Worm (Caenorhabditis elegans): Measurements from ENCODE around the gene stip-1.
A peak's percentile ranks its signal among the peaks of the same experiment; 100 is the strongest.

stip-1 gene

DNA sequence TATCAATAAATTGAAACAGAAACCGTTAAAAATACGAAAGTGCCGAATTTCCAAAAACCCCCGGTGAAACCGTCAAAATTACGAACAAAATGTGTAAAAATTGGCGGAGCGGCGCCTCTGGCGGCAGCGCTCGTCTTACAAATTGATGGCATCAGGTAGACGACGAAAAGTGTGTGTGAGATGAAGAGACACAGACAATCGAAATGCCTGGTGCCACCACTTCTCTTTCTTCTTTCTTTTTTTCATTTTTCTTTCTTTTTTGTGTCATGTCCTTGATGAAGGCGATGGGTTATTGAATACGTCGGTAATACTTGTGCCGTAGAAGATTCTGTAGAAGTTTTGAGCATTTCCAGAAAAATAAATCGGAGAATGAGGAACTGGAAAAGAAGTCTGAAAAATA is 28.1 kb upstream of the stip-1 start:
- TF ChIP-seq tbx-2 (tag; optimal IDR thresholded peaks at IDR 0.05), result no peak
- TF ChIP-seq unc-62 (GFP tag; optimal IDR thresholded peaks at IDR 0.05), result no peak
- no peak for TF ChIP-seq ceh-9 (tag; optimal IDR thresholded peaks at IDR 0.05)
- TF ChIP-seq lsy-12 (tag; optimal IDR thresholded peaks at IDR 0.05), result no peak
- TF ChIP-seq nhr-76 (tag; optimal IDR thresholded peaks at IDR 0.05), result no peak
- TF ChIP-seq nhr-25 (tag; optimal IDR thresholded peaks at IDR 0.05), result peak; percentile 5
- peak; percentile 19 for TF ChIP-seq nfya-1 (tag; optimal IDR thresholded peaks at IDR 0.05; ENCODE audit: insufficient read depth)
- TF ChIP-seq egl-5 (tag; optimal IDR thresholded peaks at IDR 0.05), result no peak
- no peak for TF ChIP-seq nhr-67 (tag; optimal IDR thresholded peaks at IDR 0.05)
- TF ChIP-seq nhr-237 (tag; optimal IDR thresholded peaks at IDR 0.05), result no peak

- TF ChIP-seq pha-4 (tag; optimal IDR thresholded peaks at IDR 0.05) (peak; percentile 5), ceh-9 (tag; optimal IDR thresholded peaks at IDR 0.05) (no peak)
These were observed 25.0 kb upstream of the stip-1 start for ce11 chrII:10374776-10375175.

ce11 chrII:10373536-10374169 is 23.8 kb upstream of the stip-1 start:
- TF ChIP-seq lin-15B (tag; optimal IDR thresholded peaks at IDR 0.05) (no peak), nhr-237 (tag; optimal IDR thresholded peaks at IDR 0.05) (no peak), lin-39 (tag; optimal IDR thresholded peaks at IDR 0.05) (peak; percentile 17), ceh-16 (tag; optimal IDR thresholded peaks at IDR 0.05) (no peak), unc-62 (GFP tag; optimal IDR thresholded peaks at IDR 0.05) (no peak), egl-5 (tag; optimal IDR thresholded peaks at IDR 0.05) (peak; percentile 61)

DNA sequence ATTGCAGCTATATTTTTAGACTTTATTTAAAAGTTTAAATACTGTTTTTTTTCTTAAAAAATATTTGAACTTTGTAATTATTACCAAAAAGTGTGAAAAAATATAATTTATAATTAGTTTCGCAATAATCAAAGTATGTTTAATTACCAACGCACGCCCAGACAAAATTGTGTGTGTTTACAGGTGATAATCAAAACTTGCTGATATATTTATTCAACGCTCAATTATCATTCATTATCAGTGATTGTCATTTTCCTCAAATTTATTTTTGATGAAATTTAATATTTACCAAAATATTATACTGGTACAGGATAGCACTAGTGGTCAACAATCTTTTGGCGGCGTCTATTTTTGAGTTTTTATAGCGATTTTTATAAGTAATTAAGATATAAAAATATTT is 23.2 kb upstream of the stip-1 start:
- TF ChIP-seq zag-1 (tag; optimal IDR thresholded peaks at IDR 0.05) (no peak), ama-1 (optimal IDR thresholded peaks at IDR 0.05) (no peak), nhr-25 (tag; optimal IDR thresholded peaks at IDR 0.05) (no peak), nhr-43 (tag; optimal IDR thresholded peaks at IDR 0.05; ENCODE audit: poor library complexity, severe bottlenecking) (no peak), pha-4 (tag; optimal IDR thresholded peaks at IDR 0.05) (peak; percentile 67), fos-1 (tag; optimal IDR thresholded peaks at IDR 0.05) (no peak), elt-2 (tag; optimal IDR thresholded peaks at IDR 0.05) (peak; percentile 61), fkh-2 (tag; optimal IDR thresholded peaks at IDR 0.05) (no peak), pqm-1 (tag; optimal IDR thresholded peaks at IDR 0.05) (peak; percentile 16), nhr-12 (tag; optimal IDR thresholded peaks at IDR 0.05) (no peak)

DNA sequence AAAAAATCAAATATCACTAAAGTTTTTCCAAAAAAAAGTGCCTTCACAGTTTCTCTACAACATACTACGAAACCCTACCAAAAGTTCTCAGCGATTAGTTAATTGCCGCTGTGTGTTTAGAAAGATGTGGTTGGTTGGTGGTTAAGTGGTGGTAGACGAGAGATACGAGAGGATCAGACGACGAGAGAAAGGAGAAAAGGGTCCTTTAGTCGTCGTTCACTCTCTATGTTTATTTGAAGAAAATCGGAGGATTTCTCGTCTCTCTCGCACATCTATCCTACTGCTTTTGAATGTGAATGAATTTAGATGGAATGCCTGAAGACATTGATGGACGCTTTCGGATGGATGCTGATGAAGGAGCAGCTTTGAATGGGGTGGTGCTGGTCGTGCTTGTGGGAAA is 21.0 kb upstream of the stip-1 start:
- no peak for TF ChIP-seq nhr-28 (tag; optimal IDR thresholded peaks at IDR 0.05)
- TF ChIP-seq nfya-1 (tag; optimal IDR thresholded peaks at IDR 0.05; ENCODE audit: insufficient read depth), result peak; percentile 23
- peak; percentile 56 for TF ChIP-seq lin-39 (tag; optimal IDR thresholded peaks at IDR 0.05)
- no peak for TF ChIP-seq nhr-77 (tag; optimal IDR thresholded peaks at IDR 0.05)
- peak; percentile 20 for TF ChIP-seq hmg-11 (tag; optimal IDR thresholded peaks at IDR 0.05)
- no peak for TF ChIP-seq mdl-1 (tag; optimal IDR thresholded peaks at IDR 0.05)

DNA sequence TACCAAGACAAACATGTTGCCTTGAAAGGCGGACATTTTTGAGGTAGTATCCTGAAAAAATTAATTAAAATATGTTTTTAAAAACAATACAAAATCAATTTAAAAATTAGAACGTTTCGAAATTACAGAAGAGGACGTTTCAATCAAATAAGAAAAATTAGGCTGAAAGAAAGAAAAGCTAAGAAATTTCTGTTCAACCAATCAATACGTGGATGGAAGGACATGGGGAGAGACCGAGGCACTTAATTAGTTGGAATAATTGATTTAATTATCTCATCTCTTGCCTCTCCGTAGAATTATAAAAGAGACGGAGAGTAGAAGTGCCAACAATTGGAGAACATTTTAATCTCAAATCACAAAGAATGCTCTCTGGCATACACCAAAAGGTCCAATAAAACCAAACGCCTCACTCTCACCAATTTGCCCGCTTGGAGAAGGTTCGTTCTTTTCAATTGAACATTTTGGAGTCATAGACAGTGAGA is 19.8 kb upstream of the stip-1 start, which contains the start of gene ceh-58:
Gene ceh-58 (minus strand): TSS at position 51 of the 482 bp plus-strand sequence.
- no peak for TF ChIP-seq nhr-23 (tag; optimal IDR thresholded peaks at IDR 0.05)
- no peak for TF ChIP-seq elt-3 (tag; optimal IDR thresholded peaks at IDR 0.05)
- no peak for TF ChIP-seq nhr-76 (tag; optimal IDR thresholded peaks at IDR 0.05)
- no peak for TF ChIP-seq ceh-16 (tag; optimal IDR thresholded peaks at IDR 0.05)
- TF ChIP-seq ama-1 (optimal IDR thresholded peaks at IDR 0.05), result no peak
- no peak for TF ChIP-seq daf-12 (tag; optimal IDR thresholded peaks at IDR 0.05)
- no peak for TF ChIP-seq pha-4 (tag; optimal IDR thresholded peaks at IDR 0.05)
- TF ChIP-seq lsy-12 (tag; optimal IDR thresholded peaks at IDR 0.05), result no peak
- TF ChIP-seq elt-2 (tag; optimal IDR thresholded peaks at IDR 0.05), result no peak
- TF ChIP-seq fos-1 (tag; optimal IDR thresholded peaks at IDR 0.05), result no peak
- TF ChIP-seq aly-2 (tag; optimal IDR thresholded peaks at IDR 0.05), result no peak

Measured in whole organism, L3 larva.